Fruit fly (Drosophila melanogaster): Measurements from ENCODE around the gene Acbp1.

- TF ChIP-seq pan (optimal IDR thresholded peaks at IDR 0.05) (no peak), psq (GFP tag; optimal IDR thresholded peaks at IDR 0.05) (peak; percentile 86), Dfd (GFP tag; optimal IDR thresholded peaks at IDR 0.05) (no peak), usp (GFP tag; optimal IDR thresholded peaks at IDR 0.05) (no peak), OdsH (GFP tag; optimal IDR thresholded peaks at IDR 0.05) (peak; percentile 93), CrebA (GFP tag; optimal IDR thresholded peaks at IDR 0.05; ENCODE audit: borderline replicate concordance) (no peak), Jra (GFP tag; optimal IDR thresholded peaks at IDR 0.05) (peak; percentile 96), br (GFP tag; optimal IDR thresholded peaks at IDR 0.05) (peak; percentile 96), Vsx2 (GFP tag; optimal IDR thresholded peaks at IDR 0.05; ENCODE audit: partially characterized antibody) (no peak), CG32264 (GFP tag; optimal IDR thresholded peaks at IDR 0.05) (peak; percentile 84), Hr78 (GFP tag; optimal IDR thresholded peaks at IDR 0.05) (no peak), sv (GFP tag; optimal IDR thresholded peaks at IDR 0.05) (peak; percentile 92), fru (GFP tag; optimal IDR thresholded peaks at IDR 0.05) (peak; percentile 95)
These were observed 2.8 kb downstream of the Acbp1 start, which contains the start of the genes PAPLA1 and Rbsn-5 for dm6 chr2L:8159498-8159897.

All from whole organism, wandering third instar larva.